Fruit fly (Drosophila melanogaster) whole organism, wandering third instar larva: ENCODE measurements around the gene CG33928.
A peak's percentile ranks its signal among the peaks of the same experiment; 100 is the strongest.

Experiments
- Abd-B ChIP-seq: fragments of >200 bp; optimal IDR thresholded peaks from 2 replicates; lab custom pipeline; 2017; ENCODE audit warnings: missing biosample characterization, missing genetic modification characterization
- CG32264 ChIP-seq: fragments of 200-800 bp; sonication (Bioruptor generic); optimal IDR thresholded peaks from 2 replicates; lab custom pipeline; 2016; ENCODE audit warnings: missing biosample characterization, missing genetic modification characterization
- CG9705 ChIP-seq: fragments of 200-800 bp; sonication (Bioruptor generic); optimal IDR thresholded peaks from 2 replicates; lab custom pipeline; 2018; ENCODE audit warnings: missing biosample characterization, mild to moderate bottlenecking, missing genetic modification characterization
- CrebA ChIP-seq: fragments of 200-800 bp; sonication (Bioruptor generic); optimal IDR thresholded peaks from 2 replicates; lab custom pipeline; 2016; ENCODE audit warnings: missing biosample characterization, mild to moderate bottlenecking, missing genetic modification characterization, borderline replicate concordance
- Dfd ChIP-seq: fragments of >200 bp; optimal IDR thresholded peaks from 2 replicates; lab custom pipeline; 2017; ENCODE audit warnings: missing biosample characterization, missing genetic modification characterization
- GATAd ChIP-seq: sonication (Bioruptor generic); optimal IDR thresholded peaks from 2 replicates; lab custom pipeline; 2016; ENCODE audit warnings: missing biosample characterization, missing genetic modification characterization
- HLH106 ChIP-seq: fragments of 200-800 bp; optimal IDR thresholded peaks from 3 replicates; lab custom pipeline; 2019; ENCODE audit warnings: missing biosample characterization, mild to moderate bottlenecking, missing genetic modification characterization, moderate library complexity
- Hnf4 ChIP-seq: fragments of 200-800 bp; sonication (Bioruptor generic); optimal IDR thresholded peaks from 2 replicates; lab custom pipeline; 2016; ENCODE audit warnings: missing biosample characterization, mild to moderate bottlenecking, missing genetic modification characterization
- Hr78 ChIP-seq: fragments of >200 bp; optimal IDR thresholded peaks from 2 replicates; lab custom pipeline; 2017; ENCODE audit warnings: missing biosample characterization, missing genetic modification characterization
- Hr83 ChIP-seq: fragments of 200-300 bp; sonication (Bioruptor generic); optimal IDR thresholded peaks from 2 replicates; lab custom pipeline; 2016; ENCODE audit warnings: missing biosample characterization, mild to moderate bottlenecking, missing genetic modification characterization, moderate library complexity; ENCODE audit not compliant: poor library complexity, severe bottlenecking
- Jra ChIP-seq: sonication (Bioruptor generic); optimal IDR thresholded peaks from 2 replicates; lab custom pipeline; 2016; ENCODE audit warnings: missing biosample characterization, missing genetic modification characterization
- Mio ChIP-seq: sonication (Bioruptor generic); optimal IDR thresholded peaks from 2 replicates; lab custom pipeline; 2016; ENCODE audit warnings: missing biosample characterization, missing genetic modification characterization
- Myc ChIP-seq: fragments of >200 bp; optimal IDR thresholded peaks from 2 replicates; lab custom pipeline; 2017
- OdsH ChIP-seq: fragments of 200-800 bp; sonication (Bioruptor generic); optimal IDR thresholded peaks from 2 replicates; lab custom pipeline; 2016; ENCODE audit warnings: missing biosample characterization, mild to moderate bottlenecking, missing genetic modification characterization
- Rel ChIP-seq, 2 experiments: fragments of 200-800 bp; sonication (Bioruptor generic) in 1 of 2; optimal IDR thresholded peaks; 2 replicates in 1 of 2; 3 replicates in 1 of 2; lab custom pipeline; 2016 to 2019; ENCODE audit warnings: mild to moderate bottlenecking in 2 of 2, missing biosample characterization in 2 of 2, missing genetic modification characterization in 2 of 2, moderate library complexity in 1 of 2
- Sp1 ChIP-seq: fragments of 200-800 bp; sonication (Bioruptor generic); optimal IDR thresholded peaks from 3 replicates; lab custom pipeline; 2019; ENCODE audit warnings: missing biosample characterization, mild to moderate bottlenecking, missing genetic modification characterization, moderate library complexity
- Vsx2 ChIP-seq: fragments of 200-300, 225-300 bp; sonication (Bioruptor generic); optimal IDR thresholded peaks from 2 replicates; lab custom pipeline; 2018; ENCODE audit warnings: missing biosample characterization, missing genetic modification characterization; ENCODE audit not compliant: partially characterized antibody
- br ChIP-seq: fragments of 200-800 bp; sonication (Bioruptor generic); optimal IDR thresholded peaks from 2 replicates; lab custom pipeline; 2016; ENCODE audit warnings: missing biosample characterization, missing genetic modification characterization
- brk ChIP-seq: fragments of 200-800 bp; sonication (Bioruptor generic); optimal IDR thresholded peaks from 2 replicates; lab custom pipeline; 2016; ENCODE audit warnings: missing biosample characterization, mild to moderate bottlenecking, missing genetic modification characterization
- dl ChIP-seq, 2 experiments: fragments of 175-275, 200-275 bp in 1 of 2; fragments of 200-275 bp in 1 of 2; sonication (Bioruptor generic); optimal IDR thresholded peaks; lab custom pipeline; 2018; ENCODE audit warnings: mild to moderate bottlenecking in 2 of 2, missing biosample characterization in 2 of 2, missing genetic modification characterization in 2 of 2, moderate library complexity in 2 of 2; ENCODE audit not compliant: partially characterized antibody in 2 of 2, insufficient read depth in 1 of 2
- dmrt93B ChIP-seq: fragments of 200-800 bp; sonication (Bioruptor generic); optimal IDR thresholded peaks from 2 replicates; lab custom pipeline; 2018; ENCODE audit warnings: missing biosample characterization, mild to moderate bottlenecking, missing genetic modification characterization
- dsf ChIP-seq: sonication (Bioruptor generic); optimal IDR thresholded peaks from 2 replicates; lab custom pipeline; 2016; ENCODE audit warnings: missing biosample characterization, missing genetic modification characterization, borderline replicate concordance
- ey ChIP-seq: fragments of 200-800 bp; sonication (Bioruptor generic); optimal IDR thresholded peaks from 2 replicates; lab custom pipeline; 2016; ENCODE audit warnings: missing biosample characterization, missing genetic modification characterization
- foxo ChIP-seq, 2 experiments: fragments of 200-800 bp; sonication (Bioruptor generic); optimal IDR thresholded peaks; 2 replicates in 1 of 2; 3 replicates in 1 of 2; lab custom pipeline; 2016 to 2017; ENCODE audit warnings: missing biosample characterization in 2 of 2, missing genetic modification characterization in 2 of 2
- fru ChIP-seq: fragments of 200-800 bp; sonication (Bioruptor generic); optimal IDR thresholded peaks from 3 replicates; lab custom pipeline; 2016; ENCODE audit warnings: missing biosample characterization, mild to moderate bottlenecking, missing genetic modification characterization
- h ChIP-seq: fragments of 200-800 bp; sonication (Bioruptor generic); optimal IDR thresholded peaks from 3 replicates; lab custom pipeline; 2016; ENCODE audit warnings: missing biosample characterization, mild to moderate bottlenecking, missing genetic modification characterization
- jim ChIP-seq: fragments of 175-275, 200-325 bp; sonication (Bioruptor generic); optimal IDR thresholded peaks from 2 replicates; lab custom pipeline; 2016; ENCODE audit warnings: missing biosample characterization, mild to moderate bottlenecking, missing genetic modification characterization
- lola ChIP-seq: fragments of >200 bp; optimal IDR thresholded peaks from 2 replicates; lab custom pipeline; 2017; ENCODE audit warnings: missing biosample characterization, missing genetic modification characterization
- pan ChIP-seq: fragments of >200 bp; optimal IDR thresholded peaks from 2 replicates; lab custom pipeline; 2017
- psq ChIP-seq: fragments of 200-800 bp; sonication (Bioruptor generic); optimal IDR thresholded peaks from 3 replicates; lab custom pipeline; 2017; ENCODE audit warnings: missing biosample characterization, mild to moderate bottlenecking, missing genetic modification characterization, moderate library complexity
- rgr ChIP-seq: fragments of 200-800 bp; sonication (Bioruptor generic); optimal IDR thresholded peaks from 3 replicates; lab custom pipeline; 2016; ENCODE audit warnings: missing biosample characterization, mild to moderate bottlenecking, missing genetic modification characterization
- sage ChIP-seq: fragments of 200-800 bp; sonication (Bioruptor generic); optimal IDR thresholded peaks from 2 replicates; lab custom pipeline; 2016; ENCODE audit warnings: missing biosample characterization, mild to moderate bottlenecking, missing genetic modification characterization
- sv ChIP-seq: fragments of 200-800 bp; sonication (Bioruptor generic); optimal IDR thresholded peaks from 3 replicates; lab custom pipeline; 2016; ENCODE audit warnings: missing biosample characterization, missing genetic modification characterization
- tai ChIP-seq: sonication (Bioruptor generic); optimal IDR thresholded peaks from 2 replicates; lab custom pipeline; 2016; ENCODE audit warnings: missing biosample characterization, missing genetic modification characterization
- usp ChIP-seq: fragments of >200 bp; optimal IDR thresholded peaks from 2 replicates; lab custom pipeline; 2017; ENCODE audit warnings: missing biosample characterization, missing genetic modification characterization
- woc ChIP-seq: sonication (Bioruptor generic); optimal IDR thresholded peaks from 2 replicates; lab custom pipeline; 2016; ENCODE audit warnings: missing biosample characterization, mild to moderate bottlenecking, missing genetic modification characterization

CG33928 gene

DNA sequence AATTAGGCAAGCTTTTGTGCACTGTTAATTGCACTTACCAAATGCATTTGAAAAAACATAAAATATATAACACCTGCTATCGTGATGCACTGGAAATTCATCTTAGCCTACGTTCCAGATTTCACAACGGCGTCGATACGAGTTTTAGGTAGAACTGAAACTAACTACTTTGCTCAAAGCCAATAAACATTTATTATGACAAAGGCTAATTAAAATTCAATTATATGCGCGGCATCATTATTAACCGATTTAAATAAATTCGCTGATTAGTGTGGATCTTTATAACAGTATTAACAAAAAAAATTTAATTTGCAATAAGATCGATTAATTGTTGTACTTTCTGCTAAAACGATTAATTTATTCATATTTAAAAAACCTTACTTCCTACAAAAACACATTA lies at the start of gene CG33928:
Gene CG33928 (minus strand): TSS at position 101 of the 400 bp plus-strand sequence.
- TF ChIP-seq Vsx2 (no peak), pan (no peak), foxo (GFP tag; optimal IDR thresholded peaks at IDR 0.05; lab: Kevin White, UChicago) (no peak), Mio (GFP tag; lab: Kevin White, UChicago) (no peak), CG32264 (no peak), Dfd (GFP tag; lab: Kevin White, UChicago) (no peak), Myc (lab: Kevin White, UChicago) (no peak), Hr83 (GFP tag; lab: Kevin White, UChicago) (no peak)
- TF ChIP-seq, all 38 proteins: peak for 0

DNA sequence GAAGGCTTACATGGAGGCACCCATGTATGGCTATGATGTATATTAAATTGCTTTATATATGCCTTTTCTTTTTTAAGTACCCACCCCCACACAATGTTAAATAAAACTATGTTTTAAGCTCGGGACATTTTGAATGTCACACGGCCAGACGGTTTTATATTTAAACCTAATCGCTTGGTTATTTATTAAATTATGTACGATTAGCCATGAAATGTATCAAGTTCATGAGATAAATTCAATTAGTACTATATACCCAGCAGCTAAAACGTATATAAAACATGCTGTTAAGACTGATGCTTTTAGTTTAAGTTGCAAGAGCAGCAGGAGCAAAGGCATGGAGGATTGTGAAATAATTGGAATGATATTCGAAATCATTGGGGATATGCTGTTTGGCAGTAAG lies 49.1 kb upstream of the CG33928 start, which contains the start of the genes CG43221 and CG43645:
Gene CG43221 (plus strand): TSS at position 301 of the 400 bp plus-strand sequence.
Gene CG43645 (plus strand): TSS at position 301 of the 400 bp plus-strand sequence.
- TF ChIP-seq Vsx2 (no peak), CrebA (GFP tag; lab: Kevin White, UChicago) (no peak), Mio (GFP tag; lab: Kevin White, UChicago) (no peak), h (GFP tag; lab: Kevin White, UChicago) (no peak), br (GFP tag; lab: Kevin White, UChicago) (no peak), fru (no peak), rgr (GFP tag; lab: Kevin White, UChicago) (no peak), Sp1 (no peak), CG9705 (GFP tag; lab: Kevin White, UChicago) (no peak), GATAd (no peak), Hnf4 (no peak), Hr78 (no peak)

DNA sequence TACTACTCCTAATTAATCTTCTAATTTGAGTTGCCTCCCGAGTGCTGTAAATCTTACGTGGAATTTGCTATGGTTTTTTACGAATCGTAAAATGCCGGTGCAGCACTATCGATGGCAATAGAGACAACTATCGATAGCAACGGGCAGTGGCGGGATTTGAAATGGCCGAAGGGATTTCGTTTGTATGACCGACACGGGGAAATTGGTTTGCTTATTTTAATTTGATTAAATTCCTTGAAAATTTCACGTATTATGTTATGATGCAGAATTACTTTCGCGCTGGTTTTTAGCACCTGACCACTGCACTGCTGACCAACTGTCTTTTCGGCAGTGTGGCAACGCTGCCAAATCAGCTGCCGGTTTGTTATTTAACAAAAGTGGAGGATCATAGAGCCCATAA lies 47.8 kb upstream of the CG33928 start, which contains the start of the genes GCS2beta and CG5131:
Gene GCS2beta (minus strand): TSS at position 134 of the 400 bp plus-strand sequence.
Gene CG5131 (plus strand): TSS at position 328 of the 400 bp plus-strand sequence.
- TF ChIP-seq Jra (GFP tag; lab: Kevin White, UChicago) (peak; percentile 87), pan (no peak), Dfd (GFP tag; lab: Kevin White, UChicago) (no peak), brk (GFP tag; lab: Kevin White, UChicago) (no peak), dmrt93B (GFP tag; lab: Kevin White, UChicago) (peak; percentile 81), sv (GFP tag; lab: Kevin White, UChicago) (peak; percentile 92), fru (peak; percentile 93), Sp1 (peak; percentile 77), Hnf4 (peak; percentile 96), lola (GFP tag; lab: Kevin White, UChicago) (no peak), br (GFP tag; lab: Kevin White, UChicago) (peak; percentile 94), Myc (lab: Kevin White, UChicago) (no peak), ey (GFP tag; lab: Kevin White, UChicago) (peak; percentile 96), CG32264 (peak; percentile 82), Hr83 (GFP tag; lab: Kevin White, UChicago) (peak; percentile 89), OdsH (GFP tag; lab: Kevin White, UChicago) (peak; percentile 92), dl (GFP tag; optimal IDR thresholded peaks at IDR 0.05; lab: Kevin White, UChicago; ENCODE audit: insufficient read depth in 1 of 2, partially characterized antibody in 2 of 2) (no peak), CrebA (GFP tag; lab: Kevin White, UChicago) (no peak), jim (peak; percentile 71), rgr (GFP tag; lab: Kevin White, UChicago) (peak; percentile 97), foxo (GFP tag; optimal IDR thresholded peaks at IDR 0.05; lab: Kevin White, UChicago) (peak; percentile 70 to 98), Abd-B (no peak), h (GFP tag; lab: Kevin White, UChicago) (peak; percentile 95), psq (GFP tag; lab: Kevin White, UChicago) (peak; percentile 84), dsf (GFP tag; lab: Kevin White, UChicago) (peak; percentile 87), GATAd (peak; percentile 92), HLH106 (tag; lab: Kevin White, UChicago) (peak; percentile 92), Rel (GFP tag; optimal IDR thresholded peaks at IDR 0.05; lab: Kevin White, UChicago) (no peak), Rel (tag; optimal IDR thresholded peaks at IDR 0.05; lab: Kevin White, UChicago) (peak; percentile 43), usp (no peak), tai (GFP tag; lab: Kevin White, UChicago) (peak; percentile 97), Hr78 (no peak), sage (GFP tag; lab: Kevin White, UChicago) (peak; percentile 72), woc (peak; percentile 74), Mio (GFP tag; lab: Kevin White, UChicago) (peak; percentile 79), CG9705 (GFP tag; lab: Kevin White, UChicago) (peak; percentile 74)
